Fruit fly (Drosophila melanogaster) whole organism, wandering third instar larva: ENCODE results near the gene TwdlX.

ENCODE experiments used
- CG32264 ChIP-seq: fragments of 200-800 bp; sonication (Bioruptor generic); optimal IDR thresholded peaks from 2 replicates; lab custom pipeline; 2016; ENCODE audit warnings: missing biosample characterization, missing genetic modification characterization
- CG9705 ChIP-seq: fragments of 200-800 bp; sonication (Bioruptor generic); optimal IDR thresholded peaks from 2 replicates; lab custom pipeline; 2018; ENCODE audit warnings: missing biosample characterization, mild to moderate bottlenecking, missing genetic modification characterization
- CrebA ChIP-seq: fragments of 200-800 bp; sonication (Bioruptor generic); optimal IDR thresholded peaks from 2 replicates; lab custom pipeline; 2016; ENCODE audit warnings: missing biosample characterization, mild to moderate bottlenecking, missing genetic modification characterization, borderline replicate concordance
- Dif ChIP-seq: fragments of 200-275, 200-300 bp; sonication (Bioruptor generic); optimal IDR thresholded peaks from 2 replicates; lab custom pipeline; 2018; ENCODE audit warnings: missing biosample characterization, missing genetic modification characterization; ENCODE audit not compliant: partially characterized antibody
- HLH106 ChIP-seq: fragments of 200-800 bp; optimal IDR thresholded peaks from 3 replicates; lab custom pipeline; 2019; ENCODE audit warnings: missing biosample characterization, mild to moderate bottlenecking, missing genetic modification characterization, moderate library complexity
- Hnf4 ChIP-seq: fragments of 200-800 bp; sonication (Bioruptor generic); optimal IDR thresholded peaks from 2 replicates; lab custom pipeline; 2016; ENCODE audit warnings: missing biosample characterization, mild to moderate bottlenecking, missing genetic modification characterization
- Hr78 ChIP-seq: fragments of >200 bp; optimal IDR thresholded peaks from 2 replicates; lab custom pipeline; 2017; ENCODE audit warnings: missing biosample characterization, missing genetic modification characterization
- Hr83 ChIP-seq: fragments of 200-300 bp; sonication (Bioruptor generic); optimal IDR thresholded peaks from 2 replicates; lab custom pipeline; 2016; ENCODE audit warnings: missing biosample characterization, mild to moderate bottlenecking, missing genetic modification characterization, moderate library complexity; ENCODE audit not compliant: poor library complexity, severe bottlenecking
- Jra ChIP-seq: sonication (Bioruptor generic); optimal IDR thresholded peaks from 2 replicates; lab custom pipeline; 2016; ENCODE audit warnings: missing biosample characterization, missing genetic modification characterization
- Mio ChIP-seq: sonication (Bioruptor generic); optimal IDR thresholded peaks from 2 replicates; lab custom pipeline; 2016; ENCODE audit warnings: missing biosample characterization, missing genetic modification characterization
- Sp1 ChIP-seq: fragments of 200-800 bp; sonication (Bioruptor generic); optimal IDR thresholded peaks from 3 replicates; lab custom pipeline; 2019; ENCODE audit warnings: missing biosample characterization, mild to moderate bottlenecking, missing genetic modification characterization, moderate library complexity
- Vsx2 ChIP-seq: fragments of 200-300, 225-300 bp; sonication (Bioruptor generic); optimal IDR thresholded peaks from 2 replicates; lab custom pipeline; 2018; ENCODE audit warnings: missing biosample characterization, missing genetic modification characterization; ENCODE audit not compliant: partially characterized antibody
- br ChIP-seq: fragments of 200-800 bp; sonication (Bioruptor generic); optimal IDR thresholded peaks from 2 replicates; lab custom pipeline; 2016; ENCODE audit warnings: missing biosample characterization, missing genetic modification characterization
- brk ChIP-seq: fragments of 200-800 bp; sonication (Bioruptor generic); optimal IDR thresholded peaks from 2 replicates; lab custom pipeline; 2016; ENCODE audit warnings: missing biosample characterization, mild to moderate bottlenecking, missing genetic modification characterization
- dl ChIP-seq, 2 experiments: fragments of 175-275, 200-275 bp in 1 of 2; fragments of 200-275 bp in 1 of 2; sonication (Bioruptor generic); optimal IDR thresholded peaks; lab custom pipeline; 2018; ENCODE audit warnings: mild to moderate bottlenecking in 2 of 2, missing biosample characterization in 2 of 2, missing genetic modification characterization in 2 of 2, moderate library complexity in 2 of 2; ENCODE audit not compliant: partially characterized antibody in 2 of 2, insufficient read depth in 1 of 2
- dmrt93B ChIP-seq: fragments of 200-800 bp; sonication (Bioruptor generic); optimal IDR thresholded peaks from 2 replicates; lab custom pipeline; 2018; ENCODE audit warnings: missing biosample characterization, mild to moderate bottlenecking, missing genetic modification characterization
- dsf ChIP-seq: sonication (Bioruptor generic); optimal IDR thresholded peaks from 2 replicates; lab custom pipeline; 2016; ENCODE audit warnings: missing biosample characterization, missing genetic modification characterization, borderline replicate concordance
- ey ChIP-seq: fragments of 200-800 bp; sonication (Bioruptor generic); optimal IDR thresholded peaks from 2 replicates; lab custom pipeline; 2016; ENCODE audit warnings: missing biosample characterization, missing genetic modification characterization
- foxo ChIP-seq, 2 experiments: fragments of 200-800 bp; sonication (Bioruptor generic); optimal IDR thresholded peaks; 2 replicates in 1 of 2; 3 replicates in 1 of 2; lab custom pipeline; 2016 to 2017; ENCODE audit warnings: missing biosample characterization in 2 of 2, missing genetic modification characterization in 2 of 2
- fru ChIP-seq: fragments of 200-800 bp; sonication (Bioruptor generic); optimal IDR thresholded peaks from 3 replicates; lab custom pipeline; 2016; ENCODE audit warnings: missing biosample characterization, mild to moderate bottlenecking, missing genetic modification characterization
- h ChIP-seq: fragments of 200-800 bp; sonication (Bioruptor generic); optimal IDR thresholded peaks from 3 replicates; lab custom pipeline; 2016; ENCODE audit warnings: missing biosample characterization, mild to moderate bottlenecking, missing genetic modification characterization
- jim ChIP-seq: fragments of 175-275, 200-325 bp; sonication (Bioruptor generic); optimal IDR thresholded peaks from 2 replicates; lab custom pipeline; 2016; ENCODE audit warnings: missing biosample characterization, mild to moderate bottlenecking, missing genetic modification characterization
- lola ChIP-seq: fragments of >200 bp; optimal IDR thresholded peaks from 2 replicates; lab custom pipeline; 2017; ENCODE audit warnings: missing biosample characterization, missing genetic modification characterization
- pan ChIP-seq: fragments of >200 bp; optimal IDR thresholded peaks from 2 replicates; lab custom pipeline; 2017
- psq ChIP-seq: fragments of 200-800 bp; sonication (Bioruptor generic); optimal IDR thresholded peaks from 3 replicates; lab custom pipeline; 2017; ENCODE audit warnings: missing biosample characterization, mild to moderate bottlenecking, missing genetic modification characterization, moderate library complexity
- rgr ChIP-seq: fragments of 200-800 bp; sonication (Bioruptor generic); optimal IDR thresholded peaks from 3 replicates; lab custom pipeline; 2016; ENCODE audit warnings: missing biosample characterization, mild to moderate bottlenecking, missing genetic modification characterization
- sage ChIP-seq: fragments of 200-800 bp; sonication (Bioruptor generic); optimal IDR thresholded peaks from 2 replicates; lab custom pipeline; 2016; ENCODE audit warnings: missing biosample characterization, mild to moderate bottlenecking, missing genetic modification characterization
- tai ChIP-seq: sonication (Bioruptor generic); optimal IDR thresholded peaks from 2 replicates; lab custom pipeline; 2016; ENCODE audit warnings: missing biosample characterization, missing genetic modification characterization
- usp ChIP-seq: fragments of >200 bp; optimal IDR thresholded peaks from 2 replicates; lab custom pipeline; 2017; ENCODE audit warnings: missing biosample characterization, missing genetic modification characterization
- woc ChIP-seq: sonication (Bioruptor generic); optimal IDR thresholded peaks from 2 replicates; lab custom pipeline; 2016; ENCODE audit warnings: missing biosample characterization, mild to moderate bottlenecking, missing genetic modification characterization

The TwdlX gene

DNA sequence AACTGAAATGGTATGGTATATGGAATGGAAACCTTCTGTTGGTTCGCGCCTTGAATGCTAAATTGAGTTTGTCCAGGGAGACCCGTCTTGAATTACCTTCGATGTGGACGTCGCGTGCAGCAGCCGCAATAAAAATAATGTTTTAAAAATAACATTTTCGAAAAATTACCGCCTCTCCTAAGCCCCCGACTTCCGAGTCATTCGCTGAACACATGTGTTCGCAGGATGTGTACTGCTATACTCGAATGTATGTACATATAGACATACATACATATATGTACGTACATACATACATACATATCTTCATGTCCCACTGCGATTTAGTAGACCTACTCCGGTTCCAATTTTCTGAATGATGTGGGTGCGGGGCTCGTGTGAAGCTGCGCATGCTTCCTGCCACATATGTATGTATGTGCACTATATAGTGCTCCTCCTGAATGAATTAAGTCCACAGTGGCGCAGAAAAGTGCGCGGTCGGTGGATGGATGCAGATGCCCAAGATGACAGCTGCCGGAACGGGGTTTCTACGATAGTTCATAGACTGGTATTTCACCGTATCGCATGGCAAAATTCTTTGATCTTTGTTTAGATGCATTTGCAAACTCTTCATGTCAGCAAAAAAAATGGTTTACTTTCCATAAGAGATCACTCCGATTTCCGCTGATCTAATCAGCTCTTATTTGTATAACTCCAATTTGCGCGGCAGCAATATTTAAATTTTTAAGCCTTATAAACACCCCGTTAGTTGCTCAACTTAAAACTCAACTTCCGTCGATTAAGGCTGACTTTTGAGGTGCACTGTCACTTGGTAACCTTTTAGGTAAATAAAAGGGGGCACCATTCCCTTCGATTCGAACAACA, 43.5 kb downstream of the TwdlX start:
- TF ChIP-seq foxo (GFP tag; optimal IDR thresholded peaks at IDR 0.05; lab: Kevin White, UChicago) (no peak), CG32264 (GFP tag; lab: Kevin White, UChicago) (no peak), HLH106 (tag; lab: Kevin White, UChicago) (no peak)

DNA sequence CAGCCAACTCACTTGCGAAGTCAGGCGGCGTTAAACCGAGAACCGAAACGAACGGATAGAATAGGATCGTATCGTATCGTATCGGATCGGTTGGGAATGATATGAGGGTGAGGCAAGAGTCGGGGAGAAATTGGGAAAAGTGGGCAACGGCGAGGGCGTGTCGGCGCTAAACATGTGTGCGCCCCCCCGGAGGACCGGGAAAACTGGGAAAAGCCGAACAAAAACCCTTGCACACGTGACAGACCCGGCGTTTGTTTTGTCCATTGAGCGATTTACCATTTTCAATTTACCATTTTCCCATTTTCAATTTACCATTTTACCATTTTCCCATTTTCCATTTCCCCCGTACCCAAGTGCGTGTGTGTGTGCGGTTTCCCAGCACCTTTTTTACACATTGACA, 44.2 kb downstream of the TwdlX start:
- TF ChIP-seq Dif (no peak), sage (GFP tag; lab: Kevin White, UChicago) (no peak), Vsx2 (GFP tag; lab: Kevin White, UChicago) (no peak), lola (no peak), Jra (GFP tag; lab: Kevin White, UChicago) (no peak), Hnf4 (GFP tag; lab: Kevin White, UChicago) (no peak), Hr83 (GFP tag; lab: Kevin White, UChicago) (no peak), h (GFP tag; lab: Kevin White, UChicago) (no peak), psq (no peak), CrebA (GFP tag; lab: Kevin White, UChicago) (no peak), CG9705 (GFP tag; lab: Kevin White, UChicago) (no peak), dl (GFP tag; optimal IDR thresholded peaks at IDR 0.05; lab: Kevin White, UChicago; ENCODE audit: insufficient read depth in 1 of 2, partially characterized antibody in 2 of 2) (no peak), woc (GFP tag; lab: Kevin White, UChicago) (no peak), brk (GFP tag; lab: Kevin White, UChicago) (no peak), jim (GFP tag; lab: Kevin White, UChicago) (no peak), dmrt93B (GFP tag; lab: Kevin White, UChicago) (no peak), CG32264 (GFP tag; lab: Kevin White, UChicago) (no peak), rgr (no peak)

DNA sequence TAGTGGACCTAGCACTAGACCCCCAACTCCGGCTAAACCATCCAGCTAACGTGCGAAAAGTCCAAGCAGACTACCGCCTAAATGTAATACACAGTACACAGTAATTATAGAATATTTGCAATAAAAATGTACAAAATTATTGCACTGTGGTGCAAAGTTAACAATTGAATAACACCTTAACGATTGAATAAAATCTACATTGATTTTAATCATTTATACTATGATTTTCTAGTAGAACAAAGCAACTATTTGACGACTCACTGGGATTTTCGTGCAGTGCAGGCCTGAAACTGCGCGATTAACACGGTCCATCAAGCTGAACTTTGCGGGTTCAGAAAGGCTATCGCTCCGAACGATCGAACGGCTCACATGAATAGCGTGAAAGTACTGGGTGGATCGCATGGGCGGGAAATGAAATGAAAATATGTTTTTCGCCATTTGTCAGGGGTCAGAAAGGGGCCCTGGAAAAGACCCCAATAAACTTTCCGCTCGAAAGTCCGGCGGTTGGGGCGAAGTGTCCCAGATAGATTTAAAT, 47.3 kb downstream of the TwdlX start:
- no peak for TF ChIP-seq HLH106 (tag; lab: Kevin White, UChicago)
- no peak for TF ChIP-seq Mio (GFP tag; lab: Kevin White, UChicago)
- TF ChIP-seq tai, result no peak
- no peak for TF ChIP-seq Hr83 (GFP tag; lab: Kevin White, UChicago)
- TF ChIP-seq h (GFP tag; lab: Kevin White, UChicago), result no peak
- TF ChIP-seq fru, result no peak
- TF ChIP-seq psq, result no peak
- no peak for TF ChIP-seq Hr78 (GFP tag; lab: Kevin White, UChicago)
- TF ChIP-seq Jra (GFP tag; lab: Kevin White, UChicago), result no peak
- TF ChIP-seq Hnf4 (GFP tag; lab: Kevin White, UChicago), result no peak
- no peak for TF ChIP-seq CrebA (GFP tag; lab: Kevin White, UChicago)
- TF ChIP-seq lola, result no peak
- no peak for TF ChIP-seq ey
- TF ChIP-seq rgr, result no peak
- TF ChIP-seq, all 38 proteins: peak for 0

DNA sequence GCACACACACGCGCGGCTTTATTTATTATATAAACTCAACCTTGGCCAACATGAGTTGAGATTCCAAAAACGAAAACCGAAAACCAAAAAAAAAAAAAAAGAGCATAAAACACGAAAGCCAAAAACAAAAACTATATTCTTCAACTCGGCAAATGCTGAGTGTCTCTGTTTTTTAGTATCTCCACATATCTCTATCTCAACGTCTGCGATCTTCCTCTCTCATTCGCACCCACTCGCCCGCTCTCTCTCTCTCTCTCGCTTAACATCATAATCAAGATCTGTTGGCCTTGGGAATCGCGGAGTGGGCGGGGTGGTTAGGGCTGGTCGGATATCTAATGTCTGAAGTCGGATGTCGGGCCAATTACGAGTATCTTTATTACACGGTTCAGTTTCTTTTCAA, 49.4 kb downstream of the TwdlX start:
- TF ChIP-seq dsf (GFP tag; lab: Kevin White, UChicago), result no peak
- no peak for TF ChIP-seq pan (lab: Kevin White, UChicago)
- TF ChIP-seq Hr83 (GFP tag; lab: Kevin White, UChicago), result no peak
- TF ChIP-seq br (GFP tag; lab: Kevin White, UChicago), result no peak
- no peak for TF ChIP-seq woc (GFP tag; lab: Kevin White, UChicago)
- TF ChIP-seq CrebA (GFP tag; lab: Kevin White, UChicago), result no peak
- no peak for TF ChIP-seq usp
- no peak for TF ChIP-seq Vsx2 (GFP tag; lab: Kevin White, UChicago)
- no peak for TF ChIP-seq CG9705 (GFP tag; lab: Kevin White, UChicago)
- TF ChIP-seq Sp1 (GFP tag; lab: Kevin White, UChicago), result no peak
